Fruit fly (Drosophila melanogaster) Kc167 (cell line): ENCODE measurements around the gene CG31663.

Experiments used
- Myc ChIP-seq: fragments of >200 bp; optimal IDR thresholded peaks from 2 replicates; lab custom pipeline; 2017; ENCODE audit warnings: missing external identifiers
- Sin3A ChIP-seq: fragments of >200 bp; optimal IDR thresholded peaks from 2 replicates; lab custom pipeline; 2018; ENCODE audit warnings: missing external identifiers
- h ChIP-seq: fragments of >200 bp; optimal IDR thresholded peaks from 3 replicates; lab custom pipeline; 2018; ENCODE audit warnings: missing external identifiers
- insv ChIP-seq: fragments of >200 bp; optimal IDR thresholded peaks from 3 replicates; lab custom pipeline; 2018; ENCODE audit warnings: missing external identifiers
- psq ChIP-seq: fragments of >200 bp; optimal IDR thresholded peaks from 2 replicates; lab custom pipeline; 2017; ENCODE audit warnings: missing external identifiers
- ttk ChIP-seq: sonication (Bioruptor generic); optimal IDR thresholded peaks from 2 replicates; lab custom pipeline; 2017; ENCODE audit warnings: missing external identifiers

CG31663 gene

DNA sequence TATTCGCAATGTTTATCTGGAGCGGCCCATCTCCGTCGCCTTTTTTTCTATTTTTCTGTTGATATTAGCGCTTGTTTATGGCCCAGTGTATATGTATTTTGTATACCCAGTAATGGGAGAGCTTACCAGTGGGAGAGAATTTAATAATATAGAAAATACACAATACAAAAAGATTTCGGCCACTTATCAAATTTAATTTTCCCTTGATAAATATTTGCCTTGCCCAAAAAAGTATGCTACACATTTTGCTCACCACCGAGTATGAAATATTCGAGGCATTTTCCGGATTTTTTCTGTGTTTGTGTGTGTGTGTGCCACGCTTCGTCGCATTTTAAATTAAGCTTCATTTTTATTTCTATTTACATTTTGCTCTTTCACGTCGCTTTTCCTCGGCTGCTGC lies 42.3 kb downstream of the CG31663 start:
- TF ChIP-seq psq (lab: Kevin White, UChicago) (no peak), h (lab: Kevin White, UChicago) (no peak), Myc (lab: Kevin White, UChicago) (no peak), ttk (lab: Kevin White, UChicago) (no peak), Sin3A (lab: Kevin White, UChicago) (no peak), insv (lab: Kevin White, UChicago) (no peak)

dm6 chr2L:1837717-1838368 lies 43.4 kb downstream of the CG31663 start:
- TF ChIP-seq ttk (lab: Kevin White, UChicago) (no peak), Sin3A (lab: Kevin White, UChicago) (no peak), psq (lab: Kevin White, UChicago) (no peak), insv (lab: Kevin White, UChicago) (no peak), Myc (lab: Kevin White, UChicago) (no peak), h (lab: Kevin White, UChicago) (no peak)

- TF ChIP-seq h (lab: Kevin White, UChicago) (no peak), ttk (lab: Kevin White, UChicago) (no peak), insv (lab: Kevin White, UChicago) (no peak)
Measured at dm6 chr2L:1836238-1836637, 45.0 kb downstream of the CG31663 start, which contains the start of gene wry. TSS of gene wry (plus strand) at chr2L:1836538.

DNA sequence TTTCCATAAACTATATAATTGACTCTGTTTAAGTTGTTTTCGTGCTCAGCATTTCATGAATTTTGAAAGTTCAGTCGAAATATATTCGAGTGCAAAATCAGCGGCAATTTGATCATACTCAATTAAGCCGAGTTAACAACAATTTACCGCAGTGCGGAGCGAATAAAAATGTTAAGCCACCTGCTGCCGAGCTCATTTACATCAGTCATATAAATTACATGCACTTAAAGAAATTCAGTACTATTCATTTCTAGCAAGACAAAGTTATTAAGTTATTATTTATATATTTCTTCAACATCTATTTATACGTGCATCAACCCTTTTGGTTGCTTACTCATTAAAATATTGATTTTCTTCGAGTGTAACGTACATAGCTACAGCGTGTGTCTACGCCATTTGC lies 48.8 kb downstream of the CG31663 start, which contains the start of gene c-cup:
Gene c-cup, minus strand, starts transcription at position 101 of the 400 bp plus-strand sequence.
- no peak for TF ChIP-seq ttk (lab: Kevin White, UChicago)
- no peak for TF ChIP-seq h (lab: Kevin White, UChicago)
- no peak for TF ChIP-seq insv (lab: Kevin White, UChicago)
- no peak for TF ChIP-seq Myc (lab: Kevin White, UChicago)
- TF ChIP-seq psq (lab: Kevin White, UChicago): no peak
- no peak for TF ChIP-seq Sin3A (lab: Kevin White, UChicago)

DNA sequence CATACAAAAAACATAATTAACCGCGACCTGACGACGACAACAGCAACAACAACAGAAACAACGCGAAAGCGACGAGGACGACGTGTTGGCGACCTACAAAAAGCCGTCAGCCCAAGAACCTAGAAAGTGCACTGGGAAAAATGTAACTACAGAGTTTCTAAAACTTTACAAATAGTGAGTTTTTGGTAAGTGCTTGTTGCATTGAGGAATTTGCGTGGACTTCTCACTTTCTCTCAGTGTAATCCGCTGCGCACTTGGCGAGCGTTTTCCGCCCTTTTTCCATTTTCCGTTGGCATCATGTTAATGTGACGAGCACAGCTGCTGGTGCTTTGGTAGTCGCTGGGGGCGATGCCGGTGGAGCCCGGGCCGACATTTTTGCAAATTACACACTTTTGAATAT lies 53.0 kb downstream of the CG31663 start:
- no peak for TF ChIP-seq h (lab: Kevin White, UChicago)
- TF ChIP-seq Sin3A (lab: Kevin White, UChicago): no peak
- TF ChIP-seq ttk (lab: Kevin White, UChicago): no peak
- no peak for TF ChIP-seq Myc (lab: Kevin White, UChicago)
- no peak for TF ChIP-seq psq (lab: Kevin White, UChicago)
- TF ChIP-seq insv (lab: Kevin White, UChicago): no peak

DNA sequence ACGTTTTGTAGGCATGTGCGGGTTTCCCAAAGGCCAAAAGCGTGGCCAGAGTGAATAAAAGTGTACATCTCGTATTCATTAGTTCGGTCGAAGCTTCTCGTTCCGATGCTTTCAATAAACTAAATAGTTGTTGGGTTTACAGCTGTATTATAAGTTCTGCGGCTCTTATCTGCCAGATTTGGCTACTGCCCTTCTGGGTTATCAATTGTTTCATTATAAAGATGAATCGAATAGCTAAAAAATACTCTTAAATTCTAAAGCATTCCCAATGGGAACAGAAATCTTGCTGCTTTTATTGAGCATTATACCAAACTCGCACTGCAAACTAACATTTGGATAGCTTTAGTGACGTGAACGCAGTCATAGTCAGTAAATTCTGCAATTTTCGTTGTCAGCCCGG lies 54.9 kb downstream of the CG31663 start, which contains the start of gene CG31664:
Gene CG31664, minus strand, starts transcription at position 101 of the 400 bp plus-strand sequence.
- no peak for TF ChIP-seq Sin3A (lab: Kevin White, UChicago)
- no peak for TF ChIP-seq Myc (lab: Kevin White, UChicago)
- no peak for TF ChIP-seq insv (lab: Kevin White, UChicago)
- TF ChIP-seq psq (lab: Kevin White, UChicago): no peak
- no peak for TF ChIP-seq h (lab: Kevin White, UChicago)
- no peak for TF ChIP-seq ttk (lab: Kevin White, UChicago)

DNA sequence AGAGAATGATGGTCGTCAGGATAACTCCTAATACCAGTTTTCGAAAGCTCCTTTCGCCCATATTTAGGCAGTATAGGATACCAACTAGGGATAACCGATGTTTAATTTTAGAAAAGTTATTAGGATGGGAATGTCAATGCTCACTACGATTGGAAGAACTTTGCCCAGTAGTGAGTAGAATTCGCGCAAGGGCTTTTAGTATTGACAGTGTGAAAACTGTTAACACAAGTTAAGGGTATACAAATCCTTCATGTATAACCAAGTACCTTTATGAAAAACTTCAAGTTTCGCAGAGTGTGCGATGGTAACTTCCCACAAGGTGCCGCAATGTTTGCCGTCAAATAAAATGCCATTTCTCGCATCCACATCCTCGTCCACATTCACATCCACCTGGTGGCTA lies 58.0 kb downstream of the CG31663 start, which contains the start of gene CG31933:
Gene CG31933, minus strand, starts transcription at position 101 of the 400 bp plus-strand sequence.
- TF ChIP-seq ttk (lab: Kevin White, UChicago) (no peak), insv (lab: Kevin White, UChicago) (no peak), h (lab: Kevin White, UChicago) (no peak), Sin3A (lab: Kevin White, UChicago) (no peak), Myc (lab: Kevin White, UChicago) (no peak), psq (lab: Kevin White, UChicago) (no peak)
